Worm (Caenorhabditis elegans) whole organism, young adult: ENCODE measurements around the gene srbc-20.

Source experiments
- F10E7.11 ChIP-seq: sonication (generic microtip); optimal IDR thresholded peaks from 2 replicates; lab custom pipeline; 2017; ENCODE audit warnings: mild to moderate bottlenecking, missing genetic modification characterization, moderate library complexity, missing compliant biosample characterization
- F55B11.4 ChIP-seq: sonication (generic microtip); optimal IDR thresholded peaks from 2 replicates; lab custom pipeline; 2016; ENCODE audit warnings: missing compliant biosample characterization, missing genetic modification characterization, borderline replicate concordance; ENCODE audit not compliant: insufficient read depth
- T07F8.4 ChIP-seq: sonication (generic microtip); optimal IDR thresholded peaks from 2 replicates; lab custom pipeline; 2016; ENCODE audit warnings: mild to moderate bottlenecking, missing genetic modification characterization, moderate library complexity, missing compliant biosample characterization
- lir-1 ChIP-seq: fragments of 200-800 bp; sonication (Bioruptor generic); conservative IDR thresholded peaks from 2 replicates; pipeline ENCODE4 v1.3.6; 2022; ENCODE audit warnings: missing genetic modification reagents, missing genetic modification characterization, missing compliant biosample characterization
- lsl-1 ChIP-seq: fragments of 200-800 bp; sonication (Bioruptor generic); optimal IDR thresholded peaks from 2 replicates; lab custom pipeline; 2018; ENCODE audit warnings: mild to moderate bottlenecking, missing genetic modification characterization, moderate library complexity, missing compliant biosample characterization
- pha-4 ChIP-seq: fragments of 150-350 bp; sonication (generic microtip); optimal IDR thresholded peaks from 2 replicates; lab custom pipeline; 2014; ENCODE audit warnings: missing biosample characterization, missing genetic modification reagents, missing genetic modification characterization
- tbx-9 ChIP-seq: sonication (generic microtip); optimal IDR thresholded peaks from 2 replicates; lab custom pipeline; 2016; ENCODE audit warnings: borderline replicate concordance, missing genetic modification characterization, inconsistent platforms, missing compliant biosample characterization
- unc-62 ChIP-seq: fragments of 150-350 bp; optimal IDR thresholded peaks from 2 replicates; lab custom pipeline; 2014; ENCODE audit warnings: missing biosample characterization, missing genetic modification reagents, missing genetic modification characterization

DNA sequence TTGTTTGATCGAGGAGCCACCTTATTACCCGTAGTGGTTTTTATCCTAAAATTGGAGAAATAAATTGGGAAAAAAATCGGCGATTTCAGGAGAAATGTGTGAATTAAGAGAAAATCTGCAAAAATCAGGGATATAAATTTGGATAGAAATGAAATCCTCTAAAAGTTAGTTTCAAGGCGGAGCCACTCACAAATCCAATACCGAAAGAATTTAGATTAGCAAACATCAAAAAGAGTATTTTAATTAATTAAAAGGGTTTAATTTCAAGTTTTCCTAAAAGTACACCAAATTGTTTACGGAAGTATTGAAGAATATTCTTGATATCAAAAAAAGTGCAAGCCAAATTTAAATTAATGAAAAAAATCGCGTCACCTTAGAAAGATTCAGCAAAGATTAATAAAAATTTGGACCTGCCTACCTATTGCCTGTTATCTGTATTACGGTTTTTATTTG is 25.0 kb upstream of the srbc-20 start, which contains the start of gene F22F7.8:
- TF ChIP-seq lsl-1 (no peak), pha-4 (tag; lab: Kevin White, UChicago) (no peak), F55B11.4 (tag; lab: Kevin White, UChicago) (no peak), lir-1 (GFP tag; lab: Robert Waterston, UW) (no peak), F10E7.11 (tag; lab: Kevin White, UChicago) (no peak), tbx-9 (tag; lab: Kevin White, UChicago) (no peak), T07F8.4 (tag; lab: Kevin White, UChicago) (no peak), unc-62 (GFP tag; lab: Kevin White, UChicago) (no peak)
